Fruit fly (Drosophila melanogaster) whole organism, embryonic: ENCODE measurements around the gene GstD11.
A peak's percentile ranks its signal among the peaks of the same experiment; 100 is the strongest.

Experiments
- Atf3 ChIP-seq: fragments of 200-800 bp; sonication (Bioruptor generic); optimal IDR thresholded peaks from 3 replicates; lab custom pipeline; 2016; ENCODE audit warnings: missing biosample characterization, missing genetic modification characterization
- B-H2 ChIP-seq: fragments of 200-800 bp; sonication (Bioruptor generic); optimal IDR thresholded peaks from 2 replicates; lab custom pipeline; 2018; ENCODE audit warnings: missing biosample characterization, mild to moderate bottlenecking, missing genetic modification characterization
- BEAF-32 ChIP-seq: fragments of 200-800 bp; sonication (Bioruptor generic); optimal IDR thresholded peaks from 3 replicates; lab custom pipeline; 2017; ENCODE audit warnings: missing biosample characterization, missing genetic modification characterization, mild to moderate bottlenecking, moderate library complexity, missing genetic modification reagents
- Bgb ChIP-seq: fragments of 200-800 bp; sonication (Bioruptor generic); IDR thresholded peaks from 2 replicates; pipeline ENCODE4 v1.3.6; 2022; ENCODE audit warnings: missing biosample characterization, missing genetic modification characterization; ENCODE audit not compliant: partially characterized antibody
- CG10267 ChIP-seq: fragments of 200-800 bp; sonication (Bioruptor generic); optimal IDR thresholded peaks from 2 replicates; lab custom pipeline; 2018; ENCODE audit warnings: missing biosample characterization, mild to moderate bottlenecking, missing genetic modification characterization, moderate library complexity
- CG12299 ChIP-seq: fragments of 200-800 bp; sonication (Bioruptor generic); optimal IDR thresholded peaks from 2 replicates; lab custom pipeline; 2018; ENCODE audit warnings: missing biosample characterization, mild to moderate bottlenecking, missing genetic modification characterization
- CG12659 ChIP-seq: fragments of 200-800 bp; sonication (Bioruptor generic); optimal IDR thresholded peaks from 3 replicates; lab custom pipeline; 2017; ENCODE audit warnings: mild to moderate bottlenecking, missing biosample characterization, missing genetic modification reagents, missing genetic modification characterization
- CG13287 ChIP-seq: fragments of 200-800 bp; sonication (Bioruptor generic); IDR thresholded peaks from 2 replicates; pipeline ENCODE4 v1.3.6; 2022; ENCODE audit warnings: missing biosample characterization, missing genetic modification characterization; ENCODE audit not compliant: partially characterized antibody
- CG13424 ChIP-seq: fragments of 200-800 bp; sonication (Bioruptor generic); optimal IDR thresholded peaks from 2 replicates; lab custom pipeline; 2019; ENCODE audit warnings: missing biosample characterization, mild to moderate bottlenecking, missing genetic modification characterization, moderate library complexity
- CG14710 ChIP-seq: fragments of 200-800 bp; sonication (Bioruptor generic); optimal IDR thresholded peaks from 3 replicates; lab custom pipeline; 2019; ENCODE audit warnings: missing biosample characterization, mild to moderate bottlenecking, missing genetic modification characterization, moderate library complexity
- CG16779 ChIP-seq: fragments of 200-800 bp; sonication (Bioruptor generic); IDR thresholded peaks from 2 replicates; pipeline ENCODE4 v1.3.6; 2022; ENCODE audit warnings: missing biosample characterization, missing genetic modification characterization
- CG17829 ChIP-seq: fragments of 200-800 bp; optimal IDR thresholded peaks from 2 replicates; lab custom pipeline; 2019; ENCODE audit warnings: missing biosample characterization, mild to moderate bottlenecking, missing genetic modification characterization, moderate library complexity
- CG2120 ChIP-seq: fragments of 200-800 bp; sonication (Bioruptor generic); optimal IDR thresholded peaks from 3 replicates; lab custom pipeline; 2016; ENCODE audit warnings: missing biosample characterization, missing genetic modification characterization
- CG2199 ChIP-seq: fragments of 200-800 bp; sonication (Bioruptor generic); IDR thresholded peaks from 3 replicates; pipeline ENCODE4 v1.3.6; 2022; ENCODE audit warnings: missing biosample characterization, missing genetic modification characterization
- CG4820 ChIP-seq: fragments of 200-800 bp; sonication (Bioruptor generic); optimal IDR thresholded peaks from 3 replicates; lab custom pipeline; 2016; ENCODE audit warnings: missing biosample characterization, missing genetic modification characterization
- CG6791 ChIP-seq: fragments of 200-800 bp; sonication (Bioruptor generic); IDR thresholded peaks from 3 replicates; pipeline ENCODE4 v1.3.6; 2022; ENCODE audit warnings: missing biosample characterization, missing genetic modification characterization; ENCODE audit not compliant: partially characterized antibody
- CG7928 ChIP-seq: fragments of 200-800 bp; sonication (Bioruptor generic); optimal IDR thresholded peaks from 2 replicates; lab custom pipeline; 2017; ENCODE audit warnings: missing biosample characterization, mild to moderate bottlenecking, missing genetic modification characterization
- CG7987 ChIP-seq: fragments of 200-800 bp; sonication (Bioruptor generic); optimal IDR thresholded peaks from 2 replicates; lab custom pipeline; 2018; ENCODE audit warnings: missing biosample characterization, mild to moderate bottlenecking, missing genetic modification characterization, moderate library complexity
- CG8388 ChIP-seq: fragments of 200-800 bp; sonication (Bioruptor generic); optimal IDR thresholded peaks from 2 replicates; lab custom pipeline; 2019; ENCODE audit warnings: missing biosample characterization, mild to moderate bottlenecking, missing genetic modification characterization, moderate library complexity
- CHES-1-like ChIP-seq: fragments of 200-800 bp; sonication (Bioruptor generic); optimal IDR thresholded peaks from 2 replicates; lab custom pipeline; 2016; ENCODE audit warnings: missing biosample characterization, missing genetic modification characterization
- Doc3 ChIP-seq: fragments of 200-800 bp; sonication (Bioruptor generic); IDR thresholded peaks from 3 replicates; pipeline ENCODE4 v1.3.6; 2022; ENCODE audit warnings: missing biosample characterization, missing genetic modification characterization; ENCODE audit not compliant: partially characterized antibody
- ERR ChIP-seq: fragments of 200-800 bp; sonication (Bioruptor generic); optimal IDR thresholded peaks from 2 replicates; lab custom pipeline; 2016; ENCODE audit warnings: missing biosample characterization, missing genetic modification characterization
- Fer1 ChIP-seq: fragments of 200-800 bp; sonication (Bioruptor generic); optimal IDR thresholded peaks from 2 replicates; lab custom pipeline; 2017; ENCODE audit warnings: missing biosample characterization, mild to moderate bottlenecking, missing genetic modification characterization
- HmgD ChIP-seq: fragments of 200-800 bp; sonication (Bioruptor generic); optimal IDR thresholded peaks from 3 replicates; lab custom pipeline; 2016; ENCODE audit warnings: missing biosample characterization, missing genetic modification characterization
- MESR4 ChIP-seq: fragments of 200-800 bp; sonication (Bioruptor generic); optimal IDR thresholded peaks from 2 replicates; lab custom pipeline; 2018; ENCODE audit warnings: missing biosample characterization, mild to moderate bottlenecking, missing genetic modification characterization, moderate library complexity
- Myb ChIP-seq: fragments of 200-800 bp; sonication (Bioruptor generic); optimal IDR thresholded peaks from 2 replicates; lab custom pipeline; 2016; ENCODE audit warnings: missing biosample characterization, missing genetic modification characterization
- Nf-YC ChIP-seq: fragments of 200-800 bp; optimal IDR thresholded peaks from 3 replicates; lab custom pipeline; 2019; ENCODE audit warnings: missing biosample characterization, mild to moderate bottlenecking, missing genetic modification characterization, moderate library complexity
- Scr ChIP-seq: fragments of 200-800 bp; sonication (Bioruptor generic); IDR thresholded peaks from 2 replicates; pipeline ENCODE4 v1.3.6; 2022; ENCODE audit warnings: missing biosample characterization, missing genetic modification characterization; ENCODE audit not compliant: partially characterized antibody
- Vsx1 ChIP-seq: fragments of 200-800 bp; sonication (Bioruptor generic); optimal IDR thresholded peaks from 2 replicates; lab custom pipeline; 2017; ENCODE audit warnings: missing biosample characterization, mild to moderate bottlenecking, missing genetic modification characterization, missing genetic modification reagents
- Xrp1 ChIP-seq: fragments of 200-800 bp; sonication (Bioruptor generic); IDR thresholded peaks from 2 replicates; pipeline ENCODE4 v1.3.6; 2022; ENCODE audit warnings: missing biosample characterization, missing genetic modification characterization
- amos ChIP-seq: fragments of 200-800 bp; sonication (Bioruptor generic); IDR thresholded peaks from 2 replicates; pipeline ENCODE4 v1.3.6; 2022; ENCODE audit warnings: missing biosample characterization, missing genetic modification characterization; ENCODE audit not compliant: partially characterized antibody
- chinmo ChIP-seq: fragments of 200-800 bp; sonication (Bioruptor generic); IDR thresholded peaks from 4 replicates; pipeline ENCODE4 v1.3.6; 2022; ENCODE audit warnings: missing biosample characterization, missing genetic modification characterization; ENCODE audit not compliant: partially characterized antibody
- gsb-n ChIP-seq: fragments of 200-800 bp; sonication (Bioruptor generic); optimal IDR thresholded peaks from 3 replicates; lab custom pipeline; 2018; ENCODE audit warnings: missing biosample characterization, mild to moderate bottlenecking, missing genetic modification characterization
- hbn ChIP-seq: fragments of 200-800 bp; sonication (Bioruptor generic); IDR thresholded peaks from 2 replicates; pipeline ENCODE4 v1.3.6; 2022; ENCODE audit warnings: missing biosample characterization, missing genetic modification characterization; ENCODE audit not compliant: partially characterized antibody
- her ChIP-seq: fragments of 200-800 bp; sonication (Bioruptor generic); optimal IDR thresholded peaks from 2 replicates; lab custom pipeline; 2016; ENCODE audit warnings: missing biosample characterization, missing genetic modification characterization
- lilli ChIP-seq: fragments of 200-800 bp; sonication (Bioruptor generic); optimal IDR thresholded peaks from 3 replicates; lab custom pipeline; 2016; ENCODE audit warnings: missing biosample characterization, missing genetic modification characterization
- nerfin-1 ChIP-seq: fragments of 200-800 bp; sonication (Bioruptor generic); optimal IDR thresholded peaks from 3 replicates; lab custom pipeline; 2019; ENCODE audit warnings: missing biosample characterization, mild to moderate bottlenecking, missing genetic modification characterization, moderate library complexity
- nmo ChIP-seq: fragments of 200-800 bp; sonication (Bioruptor generic); optimal IDR thresholded peaks from 2 replicates; lab custom pipeline; 2018; ENCODE audit warnings: missing biosample characterization, mild to moderate bottlenecking, missing genetic modification characterization, moderate library complexity
- salm ChIP-seq: fragments of 200-800 bp; sonication (Bioruptor generic); optimal IDR thresholded peaks from 2 replicates; lab custom pipeline; 2018; ENCODE audit warnings: missing biosample characterization, mild to moderate bottlenecking, missing genetic modification characterization
- sd ChIP-seq: fragments of 200-800 bp; sonication (Bioruptor generic); optimal IDR thresholded peaks from 3 replicates; lab custom pipeline; 2018; ENCODE audit warnings: missing biosample characterization, mild to moderate bottlenecking, missing genetic modification characterization, moderate library complexity
- seq ChIP-seq: fragments of 200-800 bp; sonication (Bioruptor generic); IDR thresholded peaks from 2 replicates; pipeline ENCODE4 v1.3.6; 2022; ENCODE audit warnings: missing biosample characterization, missing genetic modification characterization
- slp2 ChIP-seq: fragments of 200-800 bp; sonication (Bioruptor generic); optimal IDR thresholded peaks from 2 replicates; lab custom pipeline; 2016; ENCODE audit warnings: missing biosample characterization, missing genetic modification characterization
- sna ChIP-seq: fragments of 200-800 bp; sonication (Bioruptor generic); IDR thresholded peaks from 2 replicates; pipeline ENCODE4 v1.3.6; 2022; ENCODE audit warnings: missing biosample characterization, missing genetic modification characterization; ENCODE audit not compliant: partially characterized antibody
- sob ChIP-seq: fragments of 200-800 bp; sonication (Bioruptor generic); IDR thresholded peaks from 2 replicates; pipeline ENCODE4 v1.3.6; 2022; ENCODE audit warnings: missing biosample characterization, missing genetic modification characterization
- stwl ChIP-seq: fragments of 200-800 bp; sonication (Bioruptor generic); optimal IDR thresholded peaks from 3 replicates; lab custom pipeline; 2018; ENCODE audit warnings: missing biosample characterization, mild to moderate bottlenecking, missing genetic modification characterization, moderate library complexity
- twi ChIP-seq: fragments of 200-800 bp; optimal IDR thresholded peaks from 2 replicates; lab custom pipeline; 2019; ENCODE audit warnings: missing biosample characterization, mild to moderate bottlenecking, missing genetic modification characterization, moderate library complexity
- vnd ChIP-seq: fragments of 200-800 bp; sonication (Bioruptor generic); IDR thresholded peaks from 3 replicates; pipeline ENCODE4 v1.3.6; 2022; ENCODE audit warnings: missing biosample characterization, missing genetic modification characterization; ENCODE audit not compliant: partially characterized antibody
- wdn ChIP-seq: fragments of 200-800 bp; sonication (Bioruptor generic); IDR thresholded peaks from 2 replicates; pipeline ENCODE4 v1.3.6; 2022; ENCODE audit warnings: missing biosample characterization, missing genetic modification characterization

GstD11 gene

dm6 chr3R:12408160-12408559 is 25.0 kb downstream of the GstD11 start, which contains the start of gene CG5196 (continued):
- TF ChIP-seq gsb-n (tag; lab: Kevin White, UChicago) = peak; percentile 20
- TF ChIP-seq CG6791 (GFP tag; lab: Robert Waterston, UW) = peak; percentile 79
- no peak for TF ChIP-seq slp2
- peak; percentile 38 for TF ChIP-seq Fer1 (GFP tag; lab: Kevin White, UChicago)
- TF ChIP-seq CG13287 (GFP tag; lab: Robert Waterston, UW) = peak; percentile 84
- peak; percentile 62 for TF ChIP-seq CG10267 (tag; lab: Kevin White, UChicago)
- no peak for TF ChIP-seq ERR (GFP tag; lab: Kevin White, UChicago)
- TF ChIP-seq B-H2 (GFP tag; lab: Kevin White, UChicago) = peak; percentile 51
- peak; percentile 30 for TF ChIP-seq sd (tag; lab: Kevin White, UChicago)
- TF ChIP-seq lilli = peak; percentile 11
- no peak for TF ChIP-seq Atf3 (GFP tag; lab: Kevin White, UChicago)
- peak; percentile 33 for TF ChIP-seq nerfin-1 (tag; lab: Kevin White, UChicago)
- peak; percentile 31 for TF ChIP-seq Nf-YC
- TF ChIP-seq salm (tag; lab: Kevin White, UChicago) = no peak
- no peak for TF ChIP-seq CG8388 (GFP tag; lab: Kevin White, UChicago)
- TF ChIP-seq CG17829 (tag; lab: Kevin White, UChicago) = peak; percentile 36
- peak; percentile 45; the same call in 1 of the 2 replicates for TF ChIP-seq CG16779 (GFP tag; lab: Robert Waterston, UW)
- peak; percentile 31 for TF ChIP-seq nmo (GFP tag; lab: Kevin White, UChicago)
- TF ChIP-seq sob = peak; percentile 20; the same call in 1 of the 2 replicates
- TF ChIP-seq MESR4 = peak; percentile 85
- TF ChIP-seq vnd (GFP tag; lab: Robert Waterston, UW) = peak; percentile 61; the same call in 2 of the 3 replicates
- TF ChIP-seq CG14710 = peak; percentile 60
- peak; percentile 60 for TF ChIP-seq sna (GFP tag; lab: Robert Waterston, UW)
- TF ChIP-seq chinmo (GFP tag; lab: Robert Waterston, UW) = peak; percentile 67; the same call in 1 of the 4 replicates
- peak; percentile 76 for TF ChIP-seq amos (GFP tag; lab: Robert Waterston, UW)
- peak; percentile 17 for TF ChIP-seq CG4820 (GFP tag; lab: Kevin White, UChicago)
- peak; percentile 16 for TF ChIP-seq CG13424 (tag; lab: Kevin White, UChicago)
- TF ChIP-seq Xrp1 (GFP tag; lab: Robert Waterston, UW) = 0 out of 2 replicates have a peak, but pooled peaks have one; percentile 12
- TF ChIP-seq wdn (GFP tag; lab: Robert Waterston, UW) = no peak
- peak; percentile 13 for TF ChIP-seq her (GFP tag; lab: Kevin White, UChicago)
- TF ChIP-seq seq (GFP tag; lab: Robert Waterston, UW) = no peak
- peak; percentile 23 for TF ChIP-seq CG2120
- peak; percentile 24 for TF ChIP-seq CG12299 (tag; lab: Kevin White, UChicago)
- TF ChIP-seq BEAF-32 = peak; percentile 73
- TF ChIP-seq HmgD (GFP tag; lab: Kevin White, UChicago) = no peak
- TF ChIP-seq Scr (GFP tag; lab: Robert Waterston, UW) = peak; percentile 65
- no peak for TF ChIP-seq twi (tag; lab: Kevin White, UChicago)
- peak; percentile 31 for TF ChIP-seq Vsx1
- no peak for TF ChIP-seq CG2199 (GFP tag; lab: Robert Waterston, UW)
- peak; percentile 94 for TF ChIP-seq stwl (tag; lab: Kevin White, UChicago)
- TF ChIP-seq Doc3 (GFP tag; lab: Robert Waterston, UW) = peak; percentile 49; the same call in 2 of the 3 replicates
- TF ChIP-seq Myb (GFP tag; lab: Kevin White, UChicago) = peak; percentile 15
- TF ChIP-seq CG7928 = peak; percentile 7
- TF ChIP-seq CG12659 = peak; percentile 78
- TF ChIP-seq hbn (GFP tag; lab: Robert Waterston, UW) = peak; percentile 17; the same call in 1 of the 2 replicates
- peak; percentile 40 for TF ChIP-seq CHES-1-like (GFP tag; lab: Kevin White, UChicago)
- peak; percentile 25 for TF ChIP-seq CG7987 (GFP tag; lab: Kevin White, UChicago)
- TF ChIP-seq Bgb = peak; percentile 84
